Fruit fly (Drosophila melanogaster): Measurements from ENCODE around the gene rg.

- TF ChIP-seq CG4496 (GFP tag; IDR thresholded peaks at IDR 0.05) (no peak), CG9948 (tag; optimal IDR thresholded peaks at IDR 0.05) (no peak), CG34367 (tag; optimal IDR thresholded peaks at IDR 0.05) (no peak), Ets98B (GFP tag; IDR thresholded peaks at IDR 0.05) (no peak), CG10348 (GFP tag; IDR thresholded peaks at IDR 0.05) (no peak), rn (GFP tag; IDR thresholded peaks at IDR 0.05) (no peak), fd96Ca (GFP tag; IDR thresholded peaks at IDR 0.05) (no peak), Pif1B (GFP tag; optimal IDR thresholded peaks at IDR 0.05) (no peak), Pif1A (GFP tag; optimal IDR thresholded peaks at IDR 0.05) (no peak), CG32121 (GFP tag; IDR thresholded peaks at IDR 0.05) (no peak), Snoo (tag; optimal IDR thresholded peaks at IDR 0.05) (no peak), CG14655 (GFP tag; optimal IDR thresholded peaks at IDR 0.05) (no peak), CG17806 (tag; optimal IDR thresholded peaks at IDR 0.05) (no peak), EcR (GFP tag; optimal IDR thresholded peaks at IDR 0.05) (no peak)
These were observed 200.3 kb downstream of the rg start for dm6 chrX:5285835-5286234.
